Worm (Caenorhabditis elegans): ENCODE results near the gene nhr-228.

- TF ChIP-seq dao-5 (tag; optimal IDR thresholded peaks at IDR 0.05) (no peak), W03F9.2 (tag; optimal IDR thresholded peaks at IDR 0.05) (no peak)
These were observed 44.8 kb downstream of the nhr-228 start, which contains the start of gene pud-4 for ce11 chrV:2326378-2326777.

Measured in whole organism, L4/young adult.